Worm (Caenorhabditis elegans): Measurements from ENCODE around the gene nhr-35.
A peak's percentile ranks its signal among the peaks of the same experiment; 100 is the strongest.

DNA sequence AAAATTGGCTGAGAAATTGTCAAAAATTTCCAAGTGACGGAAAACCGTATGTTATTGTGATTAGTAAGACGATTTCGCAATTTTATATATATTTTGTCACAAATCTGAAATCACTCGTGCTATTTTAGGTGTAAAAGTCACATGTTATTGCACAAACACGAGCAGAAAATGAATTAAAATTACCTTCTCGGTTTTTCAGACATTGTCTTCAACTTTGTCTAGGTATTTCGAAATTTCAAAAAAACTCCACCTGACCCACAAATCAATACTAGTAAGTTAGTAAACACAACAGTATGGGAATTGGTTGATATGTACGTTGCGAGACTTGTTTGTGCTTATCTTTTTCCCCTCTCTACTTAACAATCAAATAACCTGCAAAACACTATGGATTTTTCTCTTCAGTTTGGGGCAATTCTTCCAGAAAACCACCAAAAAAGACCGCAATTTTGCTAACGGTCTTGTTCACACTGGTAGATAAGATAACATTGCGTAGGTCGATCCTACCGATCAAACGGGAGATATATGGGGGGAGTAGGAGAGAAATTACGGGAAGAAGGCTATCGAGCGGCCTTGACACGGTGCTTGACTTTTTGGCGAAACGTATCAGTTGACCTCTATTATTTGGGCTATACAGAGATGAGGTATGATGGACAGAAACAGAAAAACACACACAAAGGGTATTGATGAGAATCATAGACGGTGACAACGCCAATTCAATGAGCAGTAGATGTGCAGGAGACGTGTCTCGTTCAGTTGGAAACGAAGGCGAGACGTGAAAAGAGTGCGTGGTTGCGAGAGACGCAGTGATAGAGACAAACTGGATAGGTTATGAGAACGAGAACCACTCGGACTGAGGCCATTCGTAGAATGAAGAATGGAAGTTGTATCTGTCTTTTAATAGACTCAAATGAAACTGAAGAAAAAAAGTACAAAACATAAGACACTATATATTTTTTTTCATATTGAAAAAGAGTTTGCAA, 10.4 kb upstream of the nhr-35 start, which contains the start of gene C07A12.7:
- TF ChIP-seq ama-1 (optimal IDR thresholded peaks at IDR 0.05) (no peak), fkh-10 (GFP tag; optimal IDR thresholded peaks at IDR 0.05) (no peak), rnt-1 (tag; optimal IDR thresholded peaks at IDR 0.05) (peak; percentile 69)

Data from whole organism, late embryonic.